Worm (Caenorhabditis elegans) whole organism, mixed stage, embryonic: Measurements from ENCODE around the gene ufm-1.

Experiments used
- M03D4.4 ChIP-seq: sonication (generic microtip); optimal IDR thresholded peaks from 2 replicates; lab custom pipeline; 2017; ENCODE audit warnings: mild to moderate bottlenecking, missing genetic modification characterization, missing compliant biosample characterization
- blmp-1 ChIP-seq: fragments of 150-350 bp; optimal IDR thresholded peaks from 2 replicates; lab custom pipeline; 2014; ENCODE audit warnings: missing biosample characterization, missing genetic modification characterization
- ceh-39 ChIP-seq: fragments of 150-350 bp; optimal IDR thresholded peaks from 2 replicates; lab custom pipeline; 2014; ENCODE audit warnings: missing biosample characterization, missing genetic modification characterization
- ceh-83 ChIP-seq: fragments of 200-800 bp; sonication (Bioruptor generic); optimal IDR thresholded peaks from 2 replicates; lab custom pipeline; 2018; ENCODE audit warnings: mild to moderate bottlenecking, missing genetic modification characterization, missing compliant biosample characterization
- ces-1 ChIP-seq: fragments of 150-350 bp; optimal IDR thresholded peaks from 2 replicates; lab custom pipeline; 2014; ENCODE audit warnings: missing biosample characterization, missing genetic modification reagents, missing genetic modification characterization
- cnd-1 ChIP-seq: fragments of 200-800 bp; sonication (Bioruptor generic); optimal IDR thresholded peaks from 2 replicates; lab custom pipeline; 2018; ENCODE audit warnings: mild to moderate bottlenecking, missing genetic modification characterization, missing compliant biosample characterization
- drap-1 ChIP-seq: fragments of 200-800 bp; sonication (Bioruptor generic); optimal IDR thresholded peaks from 3 replicates; lab custom pipeline; 2018; ENCODE audit warnings: mild to moderate bottlenecking, missing genetic modification characterization, missing compliant biosample characterization
- elt-1 ChIP-seq: sonication (generic microtip); optimal IDR thresholded peaks from 2 replicates; lab custom pipeline; 2017; ENCODE audit warnings: missing genetic modification characterization, mild to moderate bottlenecking, missing compliant biosample characterization, antibody characterized with exemption, moderate library complexity, borderline replicate concordance; ENCODE audit not compliant: insufficient read depth
- ham-2 ChIP-seq: fragments of 200-800 bp; sonication (Bioruptor generic); optimal IDR thresholded peaks from 2 replicates; lab custom pipeline; 2018; ENCODE audit warnings: mild to moderate bottlenecking, missing genetic modification characterization, missing compliant biosample characterization
- hlh-1 ChIP-seq: fragments of 150-350 bp; optimal IDR thresholded peaks from 2 replicates; lab custom pipeline; 2014; ENCODE audit warnings: missing biosample characterization, missing genetic modification reagents, missing genetic modification characterization
- lin-13 ChIP-seq: fragments of 150-350 bp; optimal IDR thresholded peaks from 2 replicates; lab custom pipeline; 2014; ENCODE audit warnings: missing biosample characterization, missing genetic modification characterization
- lin-32 ChIP-seq: fragments of 200-800 bp; sonication (Bioruptor generic); optimal IDR thresholded peaks from 2 replicates; lab custom pipeline; 2018; ENCODE audit warnings: mild to moderate bottlenecking, missing genetic modification characterization, missing compliant biosample characterization
- lsy-2 ChIP-seq: fragments of 150-350 bp; optimal IDR thresholded peaks from 2 replicates; lab custom pipeline; 2014; ENCODE audit warnings: missing biosample characterization, missing genetic modification characterization
- mab-5 ChIP-seq: fragments of 150-350 bp; optimal IDR thresholded peaks from 2 replicates; lab custom pipeline; 2014; ENCODE audit warnings: missing biosample characterization, missing genetic modification characterization
- mep-1 ChIP-seq: fragments of 150-350 bp; optimal IDR thresholded peaks from 2 replicates; lab custom pipeline; 2017; ENCODE audit warnings: missing biosample characterization, missing genetic modification reagents, missing genetic modification characterization, inconsistent platforms
- mls-2 ChIP-seq: sonication (generic microtip); optimal IDR thresholded peaks from 2 replicates; lab custom pipeline; 2016; ENCODE audit warnings: mild to moderate bottlenecking, missing genetic modification characterization, moderate library complexity, missing compliant biosample characterization
- nhr-2 ChIP-seq: fragments of 150-350 bp; optimal IDR thresholded peaks from 2 replicates; lab custom pipeline; 2014; ENCODE audit warnings: missing biosample characterization, missing genetic modification characterization
- nhr-28 ChIP-seq: fragments of 150-350 bp; optimal IDR thresholded peaks from 2 replicates; lab custom pipeline; 2014; ENCODE audit warnings: missing biosample characterization, missing genetic modification characterization
- nhr-76 ChIP-seq: sonication (generic microtip); optimal IDR thresholded peaks from 2 replicates; lab custom pipeline; 2017; ENCODE audit warnings: missing biosample characterization, missing genetic modification characterization
- pha-4 ChIP-seq: fragments of 150-350 bp; optimal IDR thresholded peaks from 2 replicates; lab custom pipeline; 2018; ENCODE audit warnings: missing biosample characterization, missing genetic modification reagents, missing genetic modification characterization
- sem-2 ChIP-seq: fragments of 200-800 bp; sonication (Bioruptor generic); optimal IDR thresholded peaks from 2 replicates; lab custom pipeline; 2018; ENCODE audit warnings: mild to moderate bottlenecking, missing genetic modification characterization, missing compliant biosample characterization
- snpc-4 ChIP-seq: fragments of 150-350 bp; optimal IDR thresholded peaks from 2 replicates; lab custom pipeline; 2014; ENCODE audit warnings: missing biosample characterization, missing genetic modification characterization
- tbx-8 ChIP-seq: fragments of 200-800 bp; sonication (Bioruptor generic); optimal IDR thresholded peaks from 2 replicates; lab custom pipeline; 2018; ENCODE audit warnings: mild to moderate bottlenecking, missing genetic modification characterization, moderate library complexity, missing compliant biosample characterization
- unc-39 ChIP-seq: fragments of 150-350 bp; optimal IDR thresholded peaks from 2 replicates; lab custom pipeline; 2014; ENCODE audit warnings: missing biosample characterization, missing genetic modification characterization
- zip-8 ChIP-seq: fragments of 150-350 bp; optimal IDR thresholded peaks from 2 replicates; lab custom pipeline; 2014; ENCODE audit warnings: missing biosample characterization, missing genetic modification characterization
- ztf-11 ChIP-seq: fragments of 150-350 bp; optimal IDR thresholded peaks from 2 replicates; lab custom pipeline; 2014; ENCODE audit warnings: missing biosample characterization, missing genetic modification characterization

ufm-1 gene

ce11 chrIII:7858407-7859029 lies at the start of gene ufm-1, which contains the start of gene coq-5:
Gene ufm-1, plus strand, starts transcription at chrIII:7858979.
Gene coq-5, minus strand, starts transcription at chrIII:7858457.
- TF ChIP-seq ces-1 (GFP tag; lab: Kevin White, UChicago): peak; percentile 10
- no peak for TF ChIP-seq drap-1 (GFP tag; lab: Kevin White, UChicago)
- TF ChIP-seq ceh-83 (GFP tag; lab: Kevin White, UChicago): no peak

- no peak for TF ChIP-seq lin-32 (GFP tag; lab: Kevin White, UChicago)
- no peak for TF ChIP-seq tbx-8
- no peak for TF ChIP-seq mab-5 (tag; lab: Kevin White, UChicago)
- no peak for TF ChIP-seq elt-1 (tag; lab: Kevin White, UChicago)
- TF ChIP-seq ceh-39 (tag; lab: Kevin White, UChicago): no peak
- TF ChIP-seq zip-8: no peak
- TF ChIP-seq lin-13 (tag; lab: Kevin White, UChicago): no peak
- TF ChIP-seq ham-2: no peak
- no peak for TF ChIP-seq M03D4.4 (tag; lab: Kevin White, UChicago)
- TF ChIP-seq nhr-76 (tag; lab: Kevin White, UChicago): no peak
- no peak for TF ChIP-seq ztf-11 (tag; lab: Kevin White, UChicago)
- TF ChIP-seq pha-4 (tag; lab: Kevin White, UChicago): no peak
- TF ChIP-seq unc-39 (tag; lab: Kevin White, UChicago): no peak
- TF ChIP-seq blmp-1 (tag; lab: Kevin White, UChicago): no peak
These were observed 49.7 kb upstream of the ufm-1 start for ce11 chrIII:7809033-7809432.

ce11 chrIII:7812208-7812880 lies 46.4 kb upstream of the ufm-1 start:
- TF ChIP-seq lsy-2 (tag; lab: Kevin White, UChicago) (peak; percentile 65), lin-13 (tag; lab: Kevin White, UChicago) (no peak)
- TF ChIP-seq, all 35 proteins: peak for 1

- TF ChIP-seq ces-1 (GFP tag; lab: Kevin White, UChicago): peak; percentile 24
- peak; percentile 97 for TF ChIP-seq mab-5 (tag; lab: Kevin White, UChicago)
- no peak for TF ChIP-seq nhr-28 (tag; lab: Kevin White, UChicago)
- peak; percentile 100 for TF ChIP-seq zip-8
- peak; percentile 26 for TF ChIP-seq lsy-2 (tag; lab: Kevin White, UChicago)
- no peak for TF ChIP-seq mep-1
These were observed 44.4 kb upstream of the ufm-1 start, which contains the start of gene egl-5 for ce11 chrIII:7814159-7815055. Gene egl-5, plus strand, starts transcription at chrIII:7814374.

ce11 chrIII:7815056-7815366 lies 43.8 kb upstream of the ufm-1 start:
- TF ChIP-seq snpc-4: no peak
- peak; percentile 96 for TF ChIP-seq mab-5 (tag; lab: Kevin White, UChicago)
- no peak for TF ChIP-seq cnd-1
- no peak for TF ChIP-seq tbx-8
- TF ChIP-seq hlh-1 (tag; lab: Kevin White, UChicago): no peak
- no peak for TF ChIP-seq sem-2

ce11 chrIII:7815571-7816348 lies 43.0 kb upstream of the ufm-1 start:
- TF ChIP-seq mab-5 (tag; lab: Kevin White, UChicago) (peak; percentile 91), mls-2 (tag; lab: Kevin White, UChicago) (no peak), nhr-2 (tag; lab: Kevin White, UChicago) (no peak), zip-8 (peak; percentile 100)
